Worm (Caenorhabditis elegans): ENCODE data around the gene nhr-21.

Gene nhr-21

ce11 chrII:7325063-7325480 is 14.0 kb upstream of the nhr-21 start (continued):
- TF ChIP-seq B0019.2 (GFP tag; conservative IDR thresholded peaks at IDR 0.05) (no peak), ztf-28 (GFP tag; IDR thresholded peaks at IDR 0.05) (no peak), sdz-38 (tag; optimal IDR thresholded peaks at IDR 0.05) (no peak), ztf-22 (GFP tag; optimal IDR thresholded peaks at IDR 0.05) (no peak), let-607 (tag; optimal IDR thresholded peaks at IDR 0.05) (no peak), nfyb-1 (GFP tag; IDR thresholded peaks at IDR 0.05) (peak; percentile 32; the same call in 1 of the 2 replicates), attf-6 (GFP tag; IDR thresholded peaks at IDR 0.05) (no peak), akir-1 (GFP tag; optimal IDR thresholded peaks at IDR 0.05) (no peak), lin-26 (GFP tag; IDR thresholded peaks at IDR 0.05) (no peak), F33H1.4 (GFP tag; IDR thresholded peaks at IDR 0.05) (no peak)

- TF ChIP-seq mcd-1 (GFP tag; IDR thresholded peaks at IDR 0.05) (no peak), Y79H2A.3 (GFP tag; conservative IDR thresholded peaks at IDR 0.05) (no peak), egl-18 (GFP tag; IDR thresholded peaks at IDR 0.05) (no peak), unc-130 (GFP tag; optimal IDR thresholded peaks at IDR 0.05) (no peak), aptf-3 (GFP tag; IDR thresholded peaks at IDR 0.05) (no peak), nhr-120 (GFP tag; IDR thresholded peaks at IDR 0.05) (no peak), D2030.7 (GFP tag; IDR thresholded peaks at IDR 0.05) (no peak), F33H1.4 (GFP tag; IDR thresholded peaks at IDR 0.05) (no peak), hrde-1 (tag; optimal IDR thresholded peaks at IDR 0.05; ENCODE audit: borderline replicate concordance) (no peak), attf-3 (GFP tag; conservative IDR thresholded peaks at IDR 0.05) (no peak), dox-1 (GFP tag; IDR thresholded peaks at IDR 0.05) (no peak), tbp1 (GFP tag; optimal IDR thresholded peaks at IDR 0.05) (no peak), B0261.1 (tag; optimal IDR thresholded peaks at IDR 0.05) (no peak), xnd-1 (tag; optimal IDR thresholded peaks at IDR 0.05) (no peak), mxl-1 (tag; optimal IDR thresholded peaks at IDR 0.05) (no peak)
Observed at ce11 chrII:7326199-7326598, 12.8 kb upstream of the nhr-21 start.

- TF ChIP-seq mes-4 (tag; optimal IDR thresholded peaks at IDR 0.05): no peak
- TF ChIP-seq egl-44 (GFP tag; IDR thresholded peaks at IDR 0.05): no peak
- no peak for TF ChIP-seq ceh-58 (GFP tag; IDR thresholded peaks at IDR 0.05)
- peak; percentile 48 for TF ChIP-seq lin-40 (tag; optimal IDR thresholded peaks at IDR 0.05)
- TF ChIP-seq ceh-27 (GFP tag; optimal IDR thresholded peaks at IDR 0.05): peak; percentile 1
- no peak for TF ChIP-seq B0336.3 (GFP tag; IDR thresholded peaks at IDR 0.05)
- TF ChIP-seq F22D6.2 (tag; optimal IDR thresholded peaks at IDR 0.05): no peak
- peak; percentile 90 for TF ChIP-seq zfh-2 (GFP tag; conservative IDR thresholded peaks at IDR 0.05)
- 0 out of 2 replicates have a peak, but pooled peaks have one; percentile 12 for TF ChIP-seq hmg-1.2 (GFP tag; IDR thresholded peaks at IDR 0.05)
- no peak for TF ChIP-seq nhr-179 (tag; optimal IDR thresholded peaks at IDR 0.05)
- TF ChIP-seq snpc-3.4 (tag; optimal IDR thresholded peaks at IDR 0.05): no peak
- no peak for TF ChIP-seq unc-62 (GFP tag; optimal IDR thresholded peaks at IDR 0.05)
- no peak for TF ChIP-seq hlh-26 (GFP tag; conservative IDR thresholded peaks at IDR 0.05)
- TF ChIP-seq K12H6.12 (tag; optimal IDR thresholded peaks at IDR 0.05): peak; percentile 59
- TF ChIP-seq tlf-1 (GFP tag; optimal IDR thresholded peaks at IDR 0.05): no peak
- TF ChIP-seq egrh-3 (GFP tag; IDR thresholded peaks at IDR 0.05): 0 out of 2 replicates have a peak, but pooled peaks have one; percentile 48
- TF ChIP-seq F37B4.10 (GFP tag; IDR thresholded peaks at IDR 0.05): no peak
- TF ChIP-seq bed-2 (GFP tag; IDR thresholded peaks at IDR 0.05): 0 out of 2 replicates have a peak, but pooled peaks have one; percentile 20
- peak; percentile 18 for TF ChIP-seq zim-3 (tag; optimal IDR thresholded peaks at IDR 0.05)
- no peak for TF ChIP-seq Y95B8A.8 (GFP tag; IDR thresholded peaks at IDR 0.05)
- no peak for TF ChIP-seq F10E7.11 (tag; optimal IDR thresholded peaks at IDR 0.05)
- no peak for TF ChIP-seq snpc-1.3 (tag; optimal IDR thresholded peaks at IDR 0.05; ENCODE audit: insufficient read depth)
Observed at ce11 chrII:7326997-7327396, 12.0 kb upstream of the nhr-21 start.
